Fruit fly (Drosophila melanogaster): ENCODE measurements around the gene RasGAP1.
A peak's percentile ranks its signal among the peaks of the same experiment; 100 is the strongest.

- TF ChIP-seq OdsH (GFP tag; optimal IDR thresholded peaks at IDR 0.05) (peak; percentile 82), CG3919 (GFP tag; optimal IDR thresholded peaks at IDR 0.05) (peak; percentile 85), cyc (GFP tag; optimal IDR thresholded peaks at IDR 0.05) (peak; percentile 80), Gug (GFP tag; IDR thresholded peaks at IDR 0.05) (peak; percentile 86), Blimp-1 (GFP tag; optimal IDR thresholded peaks at IDR 0.05) (peak; percentile 67), Eip93F (GFP tag; optimal IDR thresholded peaks at IDR 0.05) (no peak), pdm3 (GFP tag; optimal IDR thresholded peaks at IDR 0.05) (peak; percentile 1), Met (GFP tag; optimal IDR thresholded peaks at IDR 0.05) (no peak)
These were observed 33.6 kb upstream of the RasGAP1 start, which contains the start of the genes Taf2 and CalpB for dm6 chr3L:9888630-9889130.

All from whole organism, prepupa.